Worm (Caenorhabditis elegans) whole organism, L2 larva: ENCODE results near the gene Y39B6A.42.
A peak's percentile ranks its signal among the peaks of the same experiment; 100 is the strongest.

ENCODE experiments used
- R02D3.7 ChIP-seq: fragments of 150-350 bp; optimal IDR thresholded peaks from 2 replicates; lab custom pipeline; 2014; ENCODE audit warnings: missing biosample characterization, missing genetic modification characterization
- Y55F3AM.14 ChIP-seq: fragments of 200-800 bp; sonication (Bioruptor generic); optimal IDR thresholded peaks from 2 replicates; lab custom pipeline; 2018; ENCODE audit warnings: mild to moderate bottlenecking, missing genetic modification characterization, missing compliant biosample characterization
- aly-2 ChIP-seq: fragments of 150-350 bp; optimal IDR thresholded peaks from 2 replicates; lab custom pipeline; 2014; ENCODE audit warnings: missing biosample characterization, missing genetic modification characterization
- ceh-82 ChIP-seq: fragments of 150-350 bp; optimal IDR thresholded peaks from 2 replicates; lab custom pipeline; 2014; ENCODE audit warnings: missing biosample characterization, missing genetic modification characterization
- crh-2 ChIP-seq: sonication (generic microtip); optimal IDR thresholded peaks from 2 replicates; lab custom pipeline; 2017; ENCODE audit warnings: missing biosample characterization, missing genetic modification characterization
- dmd-4 ChIP-seq: sonication (generic microtip); optimal IDR thresholded peaks from 2 replicates; lab custom pipeline; 2017; ENCODE audit warnings: missing biosample characterization, missing genetic modification characterization
- egl-27 ChIP-seq: sonication (generic microtip); optimal IDR thresholded peaks from 3 replicates; lab custom pipeline; 2017; ENCODE audit warnings: missing biosample characterization, missing genetic modification reagents, missing genetic modification characterization
- elt-1 ChIP-seq: fragments of 150-350 bp; optimal IDR thresholded peaks from 2 replicates; lab custom pipeline; 2014; ENCODE audit warnings: missing biosample characterization, missing genetic modification characterization
- elt-3 ChIP-seq: sonication (generic microtip); optimal IDR thresholded peaks from 2 replicates; lab custom pipeline; 2017; ENCODE audit warnings: missing biosample characterization, missing genetic modification characterization
- fos-1 ChIP-seq: fragments of 150-350 bp; optimal IDR thresholded peaks from 2 replicates; lab custom pipeline; 2014; ENCODE audit warnings: missing biosample characterization, missing genetic modification characterization
- gmeb-1 ChIP-seq: fragments of 150-350 bp; optimal IDR thresholded peaks from 2 replicates; lab custom pipeline; 2014; ENCODE audit warnings: missing biosample characterization, missing genetic modification characterization
- lin-39 ChIP-seq: fragments of 150-350 bp; optimal IDR thresholded peaks from 2 replicates; lab custom pipeline; 2014; ENCODE audit warnings: missing biosample characterization, missing genetic modification reagents, missing genetic modification characterization
- lsy-2 ChIP-seq, 2 experiments: fragments of 150-350 bp in 1 of 2; sonication (generic microtip) in 1 of 2; optimal IDR thresholded peaks; 2 replicates each; lab custom pipeline; 2014 to 2017; ENCODE audit warnings: missing biosample characterization in 2 of 2, missing genetic modification characterization in 2 of 2
- mab-5 ChIP-seq: fragments of 150-350 bp; optimal IDR thresholded peaks from 2 replicates; lab custom pipeline; 2014; ENCODE audit warnings: missing biosample characterization, missing genetic modification characterization
- mbf-1 ChIP-seq: sonication (generic microtip); optimal IDR thresholded peaks from 2 replicates; lab custom pipeline; 2017; ENCODE audit warnings: missing biosample characterization, missing genetic modification characterization
- nhr-10 ChIP-seq: sonication (generic microtip); optimal IDR thresholded peaks from 2 replicates; lab custom pipeline; 2017; ENCODE audit warnings: missing biosample characterization, missing genetic modification characterization
- nhr-11 ChIP-seq: fragments of 150-350 bp; optimal IDR thresholded peaks from 2 replicates; lab custom pipeline; 2014; ENCODE audit warnings: missing biosample characterization, missing genetic modification characterization
- nhr-12 ChIP-seq: fragments of 150-350 bp; optimal IDR thresholded peaks from 2 replicates; lab custom pipeline; 2014; ENCODE audit warnings: missing biosample characterization, missing genetic modification characterization
- nhr-129 ChIP-seq: fragments of 150-350 bp; optimal IDR thresholded peaks from 2 replicates; lab custom pipeline; 2014; ENCODE audit warnings: missing biosample characterization, missing genetic modification characterization
- nhr-21 ChIP-seq: fragments of 150-350 bp; optimal IDR thresholded peaks from 2 replicates; lab custom pipeline; 2014; ENCODE audit warnings: missing biosample characterization, missing genetic modification characterization
- nhr-25 ChIP-seq: fragments of 150-350 bp; sonication (generic microtip); optimal IDR thresholded peaks from 3 replicates; lab custom pipeline; 2014; ENCODE audit warnings: missing biosample characterization, missing genetic modification characterization
- nhr-6 ChIP-seq: fragments of 150-350 bp; optimal IDR thresholded peaks from 2 replicates; lab custom pipeline; 2014; ENCODE audit warnings: missing biosample characterization, missing genetic modification characterization
- skn-1 ChIP-seq: sonication (generic microtip); optimal IDR thresholded peaks from 2 replicates; lab custom pipeline; 2017; ENCODE audit warnings: missing biosample characterization, missing genetic modification characterization
- sma-3 ChIP-seq: sonication (generic microtip); optimal IDR thresholded peaks from 2 replicates; lab custom pipeline; 2016; ENCODE audit warnings: missing genetic modification reagents, missing genetic modification characterization, missing compliant biosample characterization
- sma-9 ChIP-seq, 2 experiments: fragments of 150-350 bp in 1 of 2; sonication (generic microtip) in 1 of 2; optimal IDR thresholded peaks; 2 replicates each; lab custom pipeline; 2014 to 2016; ENCODE audit warnings: missing genetic modification characterization in 2 of 2, mild to moderate bottlenecking in 1 of 2, missing biosample characterization in 1 of 2, missing compliant biosample characterization in 1 of 2, missing genetic modification reagents in 1 of 2, moderate library complexity in 1 of 2
- snpc-4 ChIP-seq: fragments of 150-350 bp; optimal IDR thresholded peaks from 2 replicates; lab custom pipeline; 2014; ENCODE audit warnings: missing biosample characterization, missing genetic modification characterization
- unc-62 ChIP-seq: fragments of 150-350 bp; optimal IDR thresholded peaks from 2 replicates; lab custom pipeline; 2014; ENCODE audit warnings: missing biosample characterization, missing genetic modification reagents, missing genetic modification characterization
- ztf-1 ChIP-seq: fragments of 200-800 bp; sonication (Bioruptor generic); conservative IDR thresholded peaks from 2 replicates; pipeline ENCODE4 v1.3.6; 2022; ENCODE audit warnings: missing genetic modification characterization, missing compliant biosample characterization
- ztf-11 ChIP-seq: sonication (generic microtip); optimal IDR thresholded peaks from 2 replicates; lab custom pipeline; 2017; ENCODE audit warnings: missing biosample characterization, missing genetic modification characterization
- ztf-4 ChIP-seq: fragments of 150-350 bp; optimal IDR thresholded peaks from 2 replicates; lab custom pipeline; 2014; ENCODE audit warnings: missing biosample characterization, missing genetic modification characterization

The Y39B6A.42 gene

DNA sequence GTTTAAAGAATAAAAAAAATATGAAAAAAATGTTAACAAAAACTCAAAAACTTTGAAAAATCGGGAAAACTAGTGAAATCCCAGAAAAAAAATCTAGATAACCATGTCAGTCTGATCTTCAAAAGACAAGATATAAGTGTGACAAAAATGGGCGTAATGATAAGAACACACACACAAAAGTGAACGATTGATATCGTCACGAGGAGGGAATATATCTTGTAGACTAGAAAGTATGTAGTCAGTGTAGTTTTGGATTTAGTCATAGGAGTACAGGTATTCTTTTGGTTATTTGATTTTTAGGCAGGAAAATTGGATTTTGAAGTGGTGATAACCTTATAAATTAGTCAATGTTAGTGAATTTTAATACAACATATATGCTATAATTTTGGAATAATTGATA, 34.9 kb downstream of the Y39B6A.42 start:
- TF ChIP-seq ztf-4 = no peak
- no peak for TF ChIP-seq egl-27 (tag; lab: Kevin White, UChicago)
- TF ChIP-seq nhr-25 (tag; lab: Kevin White, UChicago) = peak; percentile 11
- no peak for TF ChIP-seq nhr-129 (tag; lab: Kevin White, UChicago)
- TF ChIP-seq ztf-11 (tag; lab: Kevin White, UChicago) = no peak
- TF ChIP-seq elt-1 = no peak
- no peak for TF ChIP-seq snpc-4 (tag; lab: Kevin White, UChicago)

DNA sequence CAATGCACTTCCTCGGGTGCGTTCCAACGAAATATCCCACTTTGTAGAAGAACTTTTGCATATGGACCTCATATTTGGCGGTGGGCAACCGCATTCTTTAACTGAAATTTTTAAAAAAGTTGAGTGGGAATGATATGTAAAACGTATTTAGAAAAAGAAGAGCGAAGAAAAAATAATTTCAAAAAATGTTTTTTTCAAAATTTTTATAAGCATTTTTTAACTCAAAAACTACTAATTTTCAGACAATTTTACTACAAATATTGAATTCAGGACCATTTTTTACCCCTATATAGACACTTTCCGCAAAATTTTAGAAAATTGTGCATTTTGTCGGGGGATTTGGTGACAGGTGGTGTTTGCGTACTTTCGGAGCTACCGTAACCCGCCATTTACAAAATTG, 38.2 kb downstream of the Y39B6A.42 start, which contains the start of gene ptr-22:
ptr-22 (minus strand) TSS at position 101 of the 400 bp plus-strand sequence.
- no peak for TF ChIP-seq sma-9 (GFP tag; optimal IDR thresholded peaks at IDR 0.05; lab: Kevin White, UChicago)
- no peak for TF ChIP-seq sma-9 (tag; optimal IDR thresholded peaks at IDR 0.05; lab: Kevin White, UChicago)
- TF ChIP-seq mbf-1 = no peak
- no peak for TF ChIP-seq unc-62 (GFP tag; lab: Kevin White, UChicago)
- no peak for TF ChIP-seq nhr-21 (tag; lab: Kevin White, UChicago)
- TF ChIP-seq Y55F3AM.14 = no peak
- TF ChIP-seq crh-2 (tag; lab: Kevin White, UChicago) = no peak
- no peak for TF ChIP-seq nhr-6 (tag; lab: Kevin White, UChicago)
- no peak for TF ChIP-seq lsy-2 (tag; optimal IDR thresholded peaks at IDR 0.05; lab: Kevin White, UChicago)
- TF ChIP-seq nhr-12 = no peak
- no peak for TF ChIP-seq nhr-10 (tag; lab: Kevin White, UChicago)
- TF ChIP-seq ztf-1 (GFP tag; lab: Robert Waterston, UW) = no peak
- no peak for TF ChIP-seq lin-39 (tag; lab: Kevin White, UChicago)
- TF ChIP-seq fos-1 = no peak
- TF ChIP-seq egl-27 (tag; lab: Kevin White, UChicago) = no peak
- no peak for TF ChIP-seq sma-3 (GFP tag; lab: Kevin White, UChicago)
- TF ChIP-seq R02D3.7 (tag; lab: Kevin White, UChicago) = no peak
- no peak for TF ChIP-seq elt-3 (tag; lab: Kevin White, UChicago)
- TF ChIP-seq dmd-4 (tag; lab: Kevin White, UChicago) = no peak
- TF ChIP-seq gmeb-1 (tag; lab: Kevin White, UChicago) = no peak

DNA sequence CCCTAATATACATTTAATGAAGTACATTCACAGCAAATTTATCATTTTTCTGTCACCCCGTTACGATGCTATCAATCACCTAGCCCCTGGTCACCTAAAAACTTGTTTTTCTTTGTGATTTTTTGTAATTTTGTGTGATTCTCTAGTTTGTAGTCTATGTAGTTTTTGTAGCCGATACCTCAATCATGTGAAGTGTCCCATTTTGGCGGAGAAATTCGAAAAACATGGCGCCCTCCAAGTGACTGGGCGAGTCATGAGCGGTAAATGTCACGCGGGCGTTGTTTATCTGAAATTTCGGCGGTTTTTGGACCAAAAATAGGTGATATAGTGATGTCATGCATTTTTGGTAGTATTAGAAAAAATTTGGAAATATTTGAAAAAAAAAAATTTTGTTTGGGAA, 38.7 kb downstream of the Y39B6A.42 start:
- TF ChIP-seq aly-2 (tag; lab: Kevin White, UChicago) (no peak), sma-9 (GFP tag; optimal IDR thresholded peaks at IDR 0.05; lab: Kevin White, UChicago) (no peak), sma-9 (tag; optimal IDR thresholded peaks at IDR 0.05; lab: Kevin White, UChicago) (no peak), ceh-82 (tag; lab: Kevin White, UChicago) (no peak), nhr-21 (tag; lab: Kevin White, UChicago) (no peak), mab-5 (tag; lab: Kevin White, UChicago) (no peak), nhr-11 (tag; lab: Kevin White, UChicago) (no peak), nhr-129 (tag; lab: Kevin White, UChicago) (no peak), R02D3.7 (tag; lab: Kevin White, UChicago) (no peak), ztf-4 (no peak), skn-1 (tag; lab: Kevin White, UChicago) (no peak)
